Worm (Caenorhabditis elegans): ENCODE results near the gene Y38E10A.22.

Gene Y38E10A.22

ce11 chrII:12659676-12660371, 17.8 kb downstream of the Y38E10A.22 start:
- TF ChIP-seq lin-35 (GFP tag; optimal IDR thresholded peaks at IDR 0.05) (peak in 1 of 3 experiments; percentile 45), K12H6.12 (tag; optimal IDR thresholded peaks at IDR 0.05) (peak; percentile 30), cebp-1 (GFP tag; IDR thresholded peaks at IDR 0.05) (no peak), cebp-1 (tag; optimal IDR thresholded peaks at IDR 0.05) (peak; percentile 14), zfh-2 (GFP tag; conservative IDR thresholded peaks at IDR 0.05) (0 out of 2 replicates have a peak, but pooled peaks have one; percentile 20), F37B4.10 (GFP tag; IDR thresholded peaks at IDR 0.05) (0 out of 2 replicates have a peak, but pooled peaks have one; percentile 69), ets-4 (GFP tag; optimal IDR thresholded peaks at IDR 0.05) (no peak), hmg-1.2 (GFP tag; IDR thresholded peaks at IDR 0.05) (peak; percentile 57), ztf-22 (GFP tag; optimal IDR thresholded peaks at IDR 0.05) (no peak)

- TF ChIP-seq ztf-26 (tag; optimal IDR thresholded peaks at IDR 0.05), result no peak
- no peak for TF ChIP-seq ztf-3 (GFP tag; optimal IDR thresholded peaks at IDR 0.05)
- TF ChIP-seq atf-7 (tag; optimal IDR thresholded peaks at IDR 0.05), result no peak
- TF ChIP-seq F57A8.1 (GFP tag; optimal IDR thresholded peaks at IDR 0.05), result no peak
Measured at ce11 chrII:12658409-12658808, 19.2 kb downstream of the Y38E10A.22 start.

DNA sequence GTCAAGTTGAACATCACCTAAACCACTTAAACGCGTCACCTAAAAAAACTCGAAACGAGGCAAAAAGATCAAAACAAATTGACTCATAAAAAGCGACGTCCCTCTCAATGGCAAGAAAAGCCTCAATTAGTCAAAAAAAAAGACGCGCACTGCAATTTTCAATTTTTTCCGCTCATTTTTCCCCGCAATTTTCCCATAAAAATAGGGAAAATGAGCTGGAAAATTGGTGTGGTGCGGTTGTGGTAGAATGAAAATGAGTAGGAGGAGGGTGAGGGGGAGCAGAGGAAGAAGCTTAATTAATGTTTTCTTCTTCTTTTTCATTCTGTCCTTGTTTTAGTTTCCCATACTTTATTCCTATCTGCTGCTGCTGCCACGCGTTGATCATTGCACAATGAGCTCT, 20.0 kb downstream of the Y38E10A.22 start:
- TF ChIP-seq C06A6.2 (GFP tag; conservative IDR thresholded peaks at IDR 0.05), result no peak
- no peak for TF ChIP-seq ztf-18 (tag; optimal IDR thresholded peaks at IDR 0.05)
- TF ChIP-seq gei-17 (GFP tag; optimal IDR thresholded peaks at IDR 0.05), result no peak
- TF ChIP-seq ceh-79 (tag; optimal IDR thresholded peaks at IDR 0.05), result no peak
- TF ChIP-seq F52B5.7 (tag; optimal IDR thresholded peaks at IDR 0.05), result no peak
- TF ChIP-seq cebp-1 (GFP tag; IDR thresholded peaks at IDR 0.05), result no peak
- TF ChIP-seq cebp-1 (tag; optimal IDR thresholded peaks at IDR 0.05), result no peak
- TF ChIP-seq ekl-4 (GFP tag; IDR thresholded peaks at IDR 0.05), result no peak
- no peak for TF ChIP-seq sdz-38 (tag; optimal IDR thresholded peaks at IDR 0.05)
- no peak for TF ChIP-seq ccch-3 (GFP tag; optimal IDR thresholded peaks at IDR 0.05)
- TF ChIP-seq rcor-1 (GFP tag; IDR thresholded peaks at IDR 0.05), result no peak
- no peak for TF ChIP-seq nhr-179 (tag; optimal IDR thresholded peaks at IDR 0.05)
- no peak for TF ChIP-seq xnd-1 (tag; optimal IDR thresholded peaks at IDR 0.05)
- TF ChIP-seq hmg-20 (GFP tag; IDR thresholded peaks at IDR 0.05), result no peak
- TF ChIP-seq unc-62 (GFP tag; optimal IDR thresholded peaks at IDR 0.05), result no peak
- no peak for TF ChIP-seq ztf-6 (GFP tag; IDR thresholded peaks at IDR 0.05)
- no peak for TF ChIP-seq madf-8 (GFP tag; conservative IDR thresholded peaks at IDR 0.05)
- TF ChIP-seq mxl-1 (tag; optimal IDR thresholded peaks at IDR 0.05), result no peak
- TF ChIP-seq lsl-1 (GFP tag; optimal IDR thresholded peaks at IDR 0.05), result no peak
- TF ChIP-seq F55B11.4 (tag; optimal IDR thresholded peaks at IDR 0.05; ENCODE audit: borderline replicate concordance, insufficient read depth), result no peak

DNA sequence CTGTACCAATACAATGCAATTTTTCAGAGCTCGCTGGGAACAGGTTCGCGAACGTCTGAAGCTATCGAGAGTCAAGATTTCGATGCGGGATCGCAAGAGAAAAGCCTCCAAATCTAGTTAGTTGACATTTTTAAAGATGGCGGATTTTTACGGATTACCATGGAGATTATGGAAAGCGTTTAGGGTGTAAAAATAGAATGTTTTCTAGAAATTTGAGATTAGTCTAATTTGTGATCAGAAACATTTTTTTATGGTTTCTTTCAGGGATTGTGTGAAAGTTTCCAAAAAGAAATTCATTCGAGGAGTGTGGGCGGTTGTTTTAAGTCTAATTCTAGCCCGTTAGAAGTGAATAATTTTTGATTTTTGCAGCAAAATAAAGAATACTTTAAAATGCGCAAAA, 21.8 kb downstream of the Y38E10A.22 start:
- TF ChIP-seq snpc-1.1 (tag; optimal IDR thresholded peaks at IDR 0.05; ENCODE audit: insufficient read depth) (no peak), nhr-179 (tag; optimal IDR thresholded peaks at IDR 0.05) (no peak), ceh-79 (tag; optimal IDR thresholded peaks at IDR 0.05) (no peak), F33H1.4 (GFP tag; IDR thresholded peaks at IDR 0.05) (no peak), ztf-28 (GFP tag; IDR thresholded peaks at IDR 0.05) (no peak), F10E7.11 (tag; optimal IDR thresholded peaks at IDR 0.05) (no peak), lin-26 (GFP tag; IDR thresholded peaks at IDR 0.05) (no peak), repo-1 (tag; optimal IDR thresholded peaks at IDR 0.05) (no peak), ztf-3 (GFP tag; optimal IDR thresholded peaks at IDR 0.05) (no peak), mel-28 (tag; optimal IDR thresholded peaks at IDR 0.05; ENCODE audit: borderline replicate concordance) (no peak), nfya-1 (tag; optimal IDR thresholded peaks at IDR 0.05; ENCODE audit: borderline replicate concordance, insufficient read depth) (no peak), B0336.3 (GFP tag; IDR thresholded peaks at IDR 0.05) (no peak), ama-1 (optimal IDR thresholded peaks at IDR 0.05) (no peak), ama-1 (GFP tag; optimal IDR thresholded peaks at IDR 0.05) (no peak)

All from whole organism, young adult.